Worm (Caenorhabditis elegans) whole organism, dauer: ENCODE data around the gene R10H10.4.

Experiments
- unc-62 ChIP-seq: sonication (generic microtip); optimal IDR thresholded peaks from 2 replicates; lab custom pipeline; 2017; ENCODE audit warnings: missing biosample characterization, missing genetic modification reagents, missing genetic modification characterization

R10H10.4 gene

ce11 chrIV:10357072-10357471 lies 37.7 kb downstream of the R10H10.4 start, which contains the start of gene R11A8.1:
Gene R11A8.1, minus strand, starts transcription at chrIV:10357172.
- TF ChIP-seq unc-62 (GFP tag; lab: Kevin White, UChicago), result no peak

ce11 chrIV:10352243-10352642 lies 42.5 kb downstream of the R10H10.4 start, which contains the start of gene Y43C5B.2:
Gene Y43C5B.2, minus strand, starts transcription at chrIV:10352343.
- no peak for TF ChIP-seq unc-62 (GFP tag; lab: Kevin White, UChicago)

ce11 chrIV:10349871-10350640 lies 44.7 kb downstream of the R10H10.4 start, which contains the start of the genes unc-43 and Y43C5B.3:
Gene unc-43, minus strand, starts transcription at chrIV:10350217.
Gene Y43C5B.3, plus strand, starts transcription at chrIV:10350590.
- no peak for TF ChIP-seq unc-62 (GFP tag; lab: Kevin White, UChicago)

DNA sequence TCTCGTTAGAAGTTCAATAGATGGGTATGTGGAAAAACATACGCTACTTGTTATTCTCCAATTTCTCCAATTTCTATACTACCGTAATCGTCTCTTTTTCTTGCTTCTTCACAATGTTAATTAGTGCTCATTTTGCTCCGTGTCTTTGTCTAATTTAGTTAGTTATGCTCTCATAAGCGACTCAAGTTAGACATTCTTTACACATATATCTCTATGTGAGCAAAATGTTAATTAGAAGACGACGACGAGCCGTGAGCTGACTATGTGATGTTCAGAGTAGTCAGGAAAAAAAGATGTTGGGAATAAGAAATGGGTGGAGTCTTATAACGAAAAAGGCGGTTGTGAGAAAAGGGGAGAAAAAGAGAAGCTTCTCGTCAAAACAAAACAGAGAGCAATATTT lies 47.2 kb downstream of the R10H10.4 start:
- TF ChIP-seq unc-62 (GFP tag; lab: Kevin White, UChicago), result no peak

DNA sequence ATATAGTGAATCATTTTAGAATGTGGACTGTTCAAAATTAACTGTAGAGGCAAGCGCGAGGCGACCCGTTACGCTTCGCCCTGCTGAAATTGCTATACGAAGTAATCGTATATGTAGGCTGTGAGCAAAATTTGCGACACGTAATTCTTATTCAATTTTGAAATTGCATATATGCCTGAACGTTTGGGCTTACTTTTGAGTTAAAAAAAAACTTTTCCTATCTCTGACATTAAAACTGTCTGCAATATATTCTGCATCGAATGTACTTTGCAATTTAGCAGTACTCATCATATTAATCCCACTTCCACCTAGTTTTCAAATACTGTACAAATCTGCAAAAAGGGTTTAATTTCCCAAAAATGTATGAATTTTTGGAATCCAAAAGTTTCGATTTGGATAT lies 47.8 kb downstream of the R10H10.4 start:
- TF ChIP-seq unc-62 (GFP tag; lab: Kevin White, UChicago), result no peak

ce11 chrIV:10345990-10346389 lies 48.8 kb downstream of the R10H10.4 start:
- TF ChIP-seq unc-62 (GFP tag; lab: Kevin White, UChicago), result no peak

DNA sequence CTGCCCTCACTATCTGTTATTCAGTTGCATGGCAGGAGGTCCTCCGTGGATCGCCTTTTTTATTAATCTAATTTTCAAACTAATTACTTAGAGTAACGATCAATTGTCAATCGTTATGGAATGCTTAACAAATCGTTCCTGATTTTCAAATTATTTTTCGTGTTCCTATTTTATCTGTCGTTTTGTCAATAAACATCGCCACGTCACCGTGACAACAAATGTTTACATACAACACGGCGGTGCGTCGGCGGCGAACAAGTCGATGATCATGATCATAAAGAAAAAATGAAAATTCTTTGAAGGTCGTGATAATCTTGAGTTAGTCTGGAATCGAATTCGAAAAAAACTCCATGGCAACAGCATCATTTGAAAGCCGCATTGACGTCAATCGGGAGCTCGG lies 49.3 kb downstream of the R10H10.4 start:
- no peak for TF ChIP-seq unc-62 (GFP tag; lab: Kevin White, UChicago)

DNA sequence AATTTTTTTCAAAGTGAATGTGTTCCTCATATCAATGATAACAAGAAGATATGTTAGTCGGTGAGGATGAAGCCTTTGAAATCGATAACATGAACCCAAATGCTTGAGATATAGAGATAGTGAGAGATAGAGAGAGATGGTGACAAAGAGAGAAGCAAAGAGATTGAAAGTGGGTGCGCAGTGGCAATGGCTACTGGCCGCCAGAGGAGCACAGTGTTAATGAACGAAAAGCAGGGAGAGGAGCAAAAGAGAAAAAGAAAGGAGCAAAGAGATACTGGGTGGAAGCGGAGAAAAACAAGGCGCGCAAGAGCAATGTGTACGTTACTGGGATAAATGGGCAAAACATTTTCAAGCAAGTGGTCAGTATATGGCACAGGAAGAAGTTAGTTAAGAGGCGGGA lies 50.1 kb downstream of the R10H10.4 start:
- TF ChIP-seq unc-62 (GFP tag; lab: Kevin White, UChicago), result no peak
